Worm (Caenorhabditis elegans): Measurements from ENCODE around the gene K11D12.8.

K11D12.8 gene

ce11 chrV:5030212-5030611, 10.6 kb downstream of the K11D12.8 start (continued):
- TF ChIP-seq nhr-6 (tag; optimal IDR thresholded peaks at IDR 0.05) (no peak), madf-5 (GFP tag; IDR thresholded peaks at IDR 0.05) (no peak), F44E2.7 (GFP tag; IDR thresholded peaks at IDR 0.05) (no peak), mes-2 (tag; optimal IDR thresholded peaks at IDR 0.05; ENCODE audit: poor library complexity, severe bottlenecking) (no peak), pqm-1 (tag; optimal IDR thresholded peaks at IDR 0.05) (peak; percentile 89), lin-15B (tag; optimal IDR thresholded peaks at IDR 0.05) (no peak), nhr-48 (tag; optimal IDR thresholded peaks at IDR 0.05) (peak; percentile 14), nhr-237 (tag; optimal IDR thresholded peaks at IDR 0.05) (no peak), zip-2 (tag; optimal IDR thresholded peaks at IDR 0.05) (no peak), nhr-76 (tag; optimal IDR thresholded peaks at IDR 0.05) (no peak), hlh-11 (tag; optimal IDR thresholded peaks at IDR 0.05) (peak; percentile 82), aha-1 (tag) (no peak), ZK337.2 (GFP tag; IDR thresholded peaks at IDR 0.05) (no peak), daf-16 (GFP tag; optimal IDR thresholded peaks at IDR 0.05) (no peak), daf-16 (tag; optimal IDR thresholded peaks at IDR 0.05) (peak; percentile 81), F37D6.2 (tag; optimal IDR thresholded peaks at IDR 0.05) (no peak), dpl-1 (GFP tag; optimal IDR thresholded peaks at IDR 0.05) (no peak), pha-4 (GFP tag; IDR thresholded peaks at IDR 0.05) (no peak), pha-4 (tag; optimal IDR thresholded peaks at IDR 0.05) (no peak), nhr-102 (tag; optimal IDR thresholded peaks at IDR 0.05) (peak; percentile 78)

- TF ChIP-seq mxl-3 (GFP tag; optimal IDR thresholded peaks at IDR 0.05) = peak; percentile 90
- TF ChIP-seq fkh-10 (GFP tag; optimal IDR thresholded peaks at IDR 0.05) = no peak
- TF ChIP-seq mes-2 (tag; optimal IDR thresholded peaks at IDR 0.05; ENCODE audit: poor library complexity, severe bottlenecking) = peak; percentile 22
- peak; percentile 85 for TF ChIP-seq nhr-28 (tag; optimal IDR thresholded peaks at IDR 0.05)
- TF ChIP-seq daf-16 (GFP tag; optimal IDR thresholded peaks at IDR 0.05) = no peak
- peak; percentile 29 for TF ChIP-seq daf-16 (tag; optimal IDR thresholded peaks at IDR 0.05)
- no peak for TF ChIP-seq cey-2 (tag; optimal IDR thresholded peaks at IDR 0.05; ENCODE audit: borderline replicate concordance, insufficient read depth)
- TF ChIP-seq dve-1 (tag; optimal IDR thresholded peaks at IDR 0.05; ENCODE audit: insufficient read depth) = peak; percentile 48
- TF ChIP-seq pqm-1 (tag; optimal IDR thresholded peaks at IDR 0.05) = peak; percentile 83
- TF ChIP-seq dmd-6 (GFP tag; IDR thresholded peaks at IDR 0.05) = peak; percentile 81
- TF ChIP-seq nhr-41 (GFP tag; IDR thresholded peaks at IDR 0.05) = no peak
- TF ChIP-seq dmd-8 (GFP tag; IDR thresholded peaks at IDR 0.05) = no peak
- peak; percentile 29 for TF ChIP-seq hlh-30 (tag; optimal IDR thresholded peaks at IDR 0.05; ENCODE audit: insufficient read depth)
- peak; percentile 34 for TF ChIP-seq nhr-48 (tag; optimal IDR thresholded peaks at IDR 0.05)
- peak in 1 of 2 experiments; percentile 76 for TF ChIP-seq mdl-1 (tag; optimal IDR thresholded peaks at IDR 0.05)
- TF ChIP-seq nhr-11 (tag; optimal IDR thresholded peaks at IDR 0.05) = no peak
- TF ChIP-seq lin-1 (GFP tag; IDR thresholded peaks at IDR 0.05) = 0 out of 2 replicates have a peak, but pooled peaks have one; percentile 55
- TF ChIP-seq hlh-11 (tag; optimal IDR thresholded peaks at IDR 0.05) = peak; percentile 83
- TF ChIP-seq nhr-102 (tag; optimal IDR thresholded peaks at IDR 0.05) = peak; percentile 41
- peak; percentile 41; the same call in 1 of the 2 replicates for TF ChIP-seq php-3 (GFP tag; IDR thresholded peaks at IDR 0.05)
Observed at ce11 chrV:5027640-5028039, 13.2 kb downstream of the K11D12.8 start, which contains the start of gene cpt-4. cpt-4 (minus strand) TSS chrV:5027723.

ce11 chrV:5026438-5026837, 14.4 kb downstream of the K11D12.8 start:
- no peak for TF ChIP-seq daf-16 (GFP tag; optimal IDR thresholded peaks at IDR 0.05)
- peak; percentile 30 for TF ChIP-seq daf-16 (tag; optimal IDR thresholded peaks at IDR 0.05)
- TF ChIP-seq php-3 (GFP tag; IDR thresholded peaks at IDR 0.05) = 0 out of 2 replicates have a peak, but pooled peaks have one; percentile 24
- TF ChIP-seq nhr-48 (tag; optimal IDR thresholded peaks at IDR 0.05) = peak; percentile 39
- TF ChIP-seq nhr-102 (tag; optimal IDR thresholded peaks at IDR 0.05) = peak; percentile 37
- TF ChIP-seq mxl-3 (GFP tag; optimal IDR thresholded peaks at IDR 0.05) = peak; percentile 12
- no peak for TF ChIP-seq ZK546.5 (tag; optimal IDR thresholded peaks at IDR 0.05)
- peak; percentile 18 for TF ChIP-seq dve-1 (tag; optimal IDR thresholded peaks at IDR 0.05; ENCODE audit: insufficient read depth)
- TF ChIP-seq nhr-28 (tag; optimal IDR thresholded peaks at IDR 0.05) = peak; percentile 25
- TF ChIP-seq dmd-6 (GFP tag; IDR thresholded peaks at IDR 0.05) = peak; percentile 77
- peak; percentile 17 for TF ChIP-seq hlh-30 (tag; optimal IDR thresholded peaks at IDR 0.05; ENCODE audit: insufficient read depth)
- no peak for TF ChIP-seq jun-1 (tag; optimal IDR thresholded peaks at IDR 0.05)
- TF ChIP-seq pqm-1 (tag; optimal IDR thresholded peaks at IDR 0.05) = peak; percentile 10
- TF ChIP-seq hlh-11 (tag; optimal IDR thresholded peaks at IDR 0.05) = peak; percentile 70
- no peak for TF ChIP-seq nhr-76 (tag; optimal IDR thresholded peaks at IDR 0.05)
